Worm (Caenorhabditis elegans) whole organism, L3 larva: ENCODE results near the gene oac-12.

ENCODE experiments used
- aly-2 ChIP-seq: fragments of 150-350 bp; optimal IDR thresholded peaks from 2 replicates; lab custom pipeline; 2014; ENCODE audit warnings: missing biosample characterization, missing genetic modification characterization
- ceh-82 ChIP-seq: fragments of 150-350 bp; optimal IDR thresholded peaks from 2 replicates; lab custom pipeline; 2014; ENCODE audit warnings: missing biosample characterization, missing genetic modification characterization
- lin-39 ChIP-seq: fragments of 150-350 bp; optimal IDR thresholded peaks from 2 replicates; lab custom pipeline; 2018; ENCODE audit warnings: missing biosample characterization, missing genetic modification reagents, missing genetic modification characterization
- nhr-67 ChIP-seq: fragments of 150-350 bp; optimal IDR thresholded peaks from 2 replicates; lab custom pipeline; 2014; ENCODE audit warnings: missing biosample characterization, missing genetic modification characterization
- pha-4 ChIP-seq: fragments of 150-350 bp; optimal IDR thresholded peaks from 2 replicates; lab custom pipeline; 2014; ENCODE audit warnings: missing biosample characterization, missing genetic modification reagents, missing genetic modification characterization
- sea-2 ChIP-seq: fragments of 150-350 bp; sonication (generic microtip); optimal IDR thresholded peaks from 4 replicates; lab custom pipeline; 2014; ENCODE audit warnings: missing biosample characterization, missing genetic modification reagents, missing genetic modification characterization
- tbx-2 ChIP-seq: sonication (generic microtip); optimal IDR thresholded peaks from 2 replicates; lab custom pipeline; 2016; ENCODE audit warnings: mild to moderate bottlenecking, missing genetic modification characterization, missing compliant biosample characterization
- unc-39 ChIP-seq: sonication (generic microtip); optimal IDR thresholded peaks from 4 replicates; lab custom pipeline; 2017; ENCODE audit warnings: missing biosample characterization, missing genetic modification characterization
- unc-62 ChIP-seq: fragments of 150-350 bp; sonication (generic microtip); optimal IDR thresholded peaks from 4 replicates; lab custom pipeline; 2014; ENCODE audit warnings: missing biosample characterization, missing genetic modification reagents, missing genetic modification characterization

DNA sequence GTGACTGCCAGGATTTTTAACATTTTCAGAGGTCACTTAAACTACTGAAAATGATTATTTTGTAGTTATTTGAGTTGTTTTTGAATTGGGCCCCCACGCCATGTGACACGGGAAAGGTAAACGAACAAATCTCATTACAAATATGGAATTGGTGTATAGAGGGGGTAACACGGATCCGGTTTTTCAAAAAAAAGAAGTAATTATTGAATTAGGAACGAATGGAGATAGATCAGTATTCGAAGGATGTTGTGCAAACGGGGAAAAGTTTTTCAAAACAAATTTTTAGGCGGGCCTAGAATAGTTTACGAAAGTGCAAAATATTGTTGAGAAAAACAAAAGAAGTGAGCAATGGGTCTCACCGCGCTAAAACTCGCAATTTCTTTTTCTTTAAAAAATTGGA, 34.1 kb upstream of the oac-12 start, which contains the start of gene F32D1.11:
- TF ChIP-seq tbx-2 = no peak
- TF ChIP-seq aly-2 (tag; lab: Kevin White, UChicago) = no peak
- TF ChIP-seq ceh-82 = no peak
- TF ChIP-seq sea-2 = no peak
- no peak for TF ChIP-seq pha-4 (tag; lab: Kevin White, UChicago)
- no peak for TF ChIP-seq unc-39 (tag; lab: Kevin White, UChicago)
- TF ChIP-seq lin-39 (tag; lab: Kevin White, UChicago) = no peak
- no peak for TF ChIP-seq nhr-67 (tag; lab: Kevin White, UChicago)
- TF ChIP-seq unc-62 (GFP tag; lab: Kevin White, UChicago) = no peak
